Fruit fly (Drosophila melanogaster): ENCODE results near the gene CG11891.

DNA sequence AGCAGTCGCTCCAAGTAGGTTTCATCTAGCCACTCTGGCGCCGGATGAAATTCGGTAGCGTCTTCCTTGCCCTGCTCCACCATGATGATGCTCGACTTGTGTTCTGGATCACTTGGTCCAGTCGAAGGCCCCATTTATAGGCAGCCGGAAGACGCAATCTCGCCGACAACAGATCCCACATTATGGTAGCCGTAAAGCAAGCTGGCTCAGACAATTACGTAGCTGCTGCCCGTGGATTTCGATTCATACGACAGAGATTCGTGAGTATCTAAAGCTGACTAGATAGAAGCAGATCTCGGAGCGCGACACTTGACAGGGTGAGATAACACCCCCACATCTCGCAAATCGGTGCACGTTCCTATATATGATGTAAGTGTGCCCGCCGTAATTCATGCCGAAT is 7.1 kb downstream of the CG11891 start, which contains the start of gene CG10513:
- no peak for TF ChIP-seq Pif1B (GFP tag; optimal IDR thresholded peaks at IDR 0.05)
- TF ChIP-seq D1 (tag; optimal IDR thresholded peaks at IDR 0.05) = no peak
- TF ChIP-seq CG14655 (GFP tag; optimal IDR thresholded peaks at IDR 0.05) = no peak
- no peak for TF ChIP-seq EcR (GFP tag; optimal IDR thresholded peaks at IDR 0.05)
- TF ChIP-seq CG12605 (GFP tag; IDR thresholded peaks at IDR 0.05) = no peak
- no peak for TF ChIP-seq CG10348 (GFP tag; IDR thresholded peaks at IDR 0.05)
- TF ChIP-seq CG13204 (GFP tag; optimal IDR thresholded peaks at IDR 0.05) = no peak
- no peak for TF ChIP-seq CG9948 (tag; optimal IDR thresholded peaks at IDR 0.05)
- TF ChIP-seq CG8159 (tag; optimal IDR thresholded peaks at IDR 0.05) = no peak
- TF ChIP-seq Ets98B (GFP tag; IDR thresholded peaks at IDR 0.05) = no peak
- no peak for TF ChIP-seq CG4496 (GFP tag; IDR thresholded peaks at IDR 0.05)
- no peak for TF ChIP-seq CG8301 (tag; optimal IDR thresholded peaks at IDR 0.05)
- TF ChIP-seq gl (tag; optimal IDR thresholded peaks at IDR 0.05) = no peak

Data from whole organism, pupa.